Worm (Caenorhabditis elegans) whole organism, mixed stage, embryonic: ENCODE measurements around the gene T23F2.4.

Experiments
- M03D4.4 ChIP-seq: sonication (generic microtip); optimal IDR thresholded peaks from 2 replicates; lab custom pipeline; 2017; ENCODE audit warnings: mild to moderate bottlenecking, missing genetic modification characterization, missing compliant biosample characterization
- bed-3 ChIP-seq: fragments of 200-800 bp; sonication (Bioruptor generic); optimal IDR thresholded peaks from 3 replicates; lab custom pipeline; 2018; ENCODE audit warnings: mild to moderate bottlenecking, missing genetic modification characterization, moderate library complexity, missing compliant biosample characterization
- blmp-1 ChIP-seq: fragments of 150-350 bp; optimal IDR thresholded peaks from 2 replicates; lab custom pipeline; 2014; ENCODE audit warnings: missing biosample characterization, missing genetic modification characterization
- ceh-39 ChIP-seq: fragments of 150-350 bp; optimal IDR thresholded peaks from 2 replicates; lab custom pipeline; 2014; ENCODE audit warnings: missing biosample characterization, missing genetic modification characterization
- ceh-83 ChIP-seq: fragments of 200-800 bp; sonication (Bioruptor generic); optimal IDR thresholded peaks from 2 replicates; lab custom pipeline; 2018; ENCODE audit warnings: mild to moderate bottlenecking, missing genetic modification characterization, missing compliant biosample characterization
- ces-1 ChIP-seq: fragments of 150-350 bp; optimal IDR thresholded peaks from 2 replicates; lab custom pipeline; 2014; ENCODE audit warnings: missing biosample characterization, missing genetic modification reagents, missing genetic modification characterization
- cnd-1 ChIP-seq: fragments of 200-800 bp; sonication (Bioruptor generic); optimal IDR thresholded peaks from 2 replicates; lab custom pipeline; 2018; ENCODE audit warnings: mild to moderate bottlenecking, missing genetic modification characterization, missing compliant biosample characterization
- drap-1 ChIP-seq: fragments of 200-800 bp; sonication (Bioruptor generic); optimal IDR thresholded peaks from 3 replicates; lab custom pipeline; 2018; ENCODE audit warnings: mild to moderate bottlenecking, missing genetic modification characterization, missing compliant biosample characterization
- elt-1 ChIP-seq: sonication (generic microtip); optimal IDR thresholded peaks from 2 replicates; lab custom pipeline; 2017; ENCODE audit warnings: missing genetic modification characterization, mild to moderate bottlenecking, missing compliant biosample characterization, antibody characterized with exemption, moderate library complexity, borderline replicate concordance; ENCODE audit not compliant: insufficient read depth
- elt-3 ChIP-seq: fragments of 150-350 bp; optimal IDR thresholded peaks from 2 replicates; lab custom pipeline; 2014; ENCODE audit warnings: missing biosample characterization, missing genetic modification characterization
- flh-1 ChIP-seq: fragments of 200-800 bp; sonication (Bioruptor generic); optimal IDR thresholded peaks from 2 replicates; lab custom pipeline; 2018; ENCODE audit warnings: mild to moderate bottlenecking, missing genetic modification characterization, moderate library complexity, missing compliant biosample characterization
- ham-2 ChIP-seq: fragments of 200-800 bp; sonication (Bioruptor generic); optimal IDR thresholded peaks from 2 replicates; lab custom pipeline; 2018; ENCODE audit warnings: mild to moderate bottlenecking, missing genetic modification characterization, missing compliant biosample characterization
- lin-32 ChIP-seq: fragments of 200-800 bp; sonication (Bioruptor generic); optimal IDR thresholded peaks from 2 replicates; lab custom pipeline; 2018; ENCODE audit warnings: mild to moderate bottlenecking, missing genetic modification characterization, missing compliant biosample characterization
- mep-1 ChIP-seq: fragments of 150-350 bp; optimal IDR thresholded peaks from 2 replicates; lab custom pipeline; 2017; ENCODE audit warnings: missing biosample characterization, missing genetic modification reagents, missing genetic modification characterization, inconsistent platforms
- mls-2 ChIP-seq: sonication (generic microtip); optimal IDR thresholded peaks from 2 replicates; lab custom pipeline; 2016; ENCODE audit warnings: mild to moderate bottlenecking, missing genetic modification characterization, moderate library complexity, missing compliant biosample characterization
- nhr-12 ChIP-seq: fragments of 150-350 bp; optimal IDR thresholded peaks from 2 replicates; lab custom pipeline; 2014; ENCODE audit warnings: missing biosample characterization, missing genetic modification characterization
- nhr-2 ChIP-seq: fragments of 150-350 bp; optimal IDR thresholded peaks from 2 replicates; lab custom pipeline; 2014; ENCODE audit warnings: missing biosample characterization, missing genetic modification characterization
- nhr-237 ChIP-seq: fragments of 150-350 bp; optimal IDR thresholded peaks from 2 replicates; lab custom pipeline; 2014; ENCODE audit warnings: missing biosample characterization, missing genetic modification characterization
- nhr-28 ChIP-seq: fragments of 150-350 bp; optimal IDR thresholded peaks from 2 replicates; lab custom pipeline; 2014; ENCODE audit warnings: missing biosample characterization, missing genetic modification characterization
- nhr-76 ChIP-seq: sonication (generic microtip); optimal IDR thresholded peaks from 2 replicates; lab custom pipeline; 2017; ENCODE audit warnings: missing biosample characterization, missing genetic modification characterization
- pha-4 ChIP-seq: fragments of 150-350 bp; optimal IDR thresholded peaks from 2 replicates; lab custom pipeline; 2018; ENCODE audit warnings: missing biosample characterization, missing genetic modification reagents, missing genetic modification characterization
- sem-2 ChIP-seq: fragments of 200-800 bp; sonication (Bioruptor generic); optimal IDR thresholded peaks from 2 replicates; lab custom pipeline; 2018; ENCODE audit warnings: mild to moderate bottlenecking, missing genetic modification characterization, missing compliant biosample characterization
- sptf-1 ChIP-seq: sonication (generic microtip); optimal IDR thresholded peaks from 2 replicates; lab custom pipeline; 2017; ENCODE audit warnings: mild to moderate bottlenecking, missing genetic modification characterization, moderate library complexity, missing compliant biosample characterization
- unc-120 ChIP-seq: sonication (generic microtip); optimal IDR thresholded peaks from 2 replicates; lab custom pipeline; 2017; ENCODE audit warnings: missing genetic modification characterization, missing compliant biosample characterization; ENCODE audit not compliant: poor library complexity, severe bottlenecking
- unc-39 ChIP-seq: fragments of 150-350 bp; optimal IDR thresholded peaks from 2 replicates; lab custom pipeline; 2014; ENCODE audit warnings: missing biosample characterization, missing genetic modification characterization
- unc-62 ChIP-seq: fragments of 150-350 bp; optimal IDR thresholded peaks from 2 replicates; lab custom pipeline; 2014; ENCODE audit warnings: missing biosample characterization, missing genetic modification reagents, missing genetic modification characterization
- ztf-11 ChIP-seq: fragments of 150-350 bp; optimal IDR thresholded peaks from 2 replicates; lab custom pipeline; 2014; ENCODE audit warnings: missing biosample characterization, missing genetic modification characterization

Gene T23F2.4

ce11 chrX:5489538-5489937 is 25.3 kb downstream of the T23F2.4 start, which contains the start of gene F55D1.1:
Gene F55D1.1 (plus strand): TSS chrX:5489838.
- TF ChIP-seq nhr-28 (tag; lab: Kevin White, UChicago): no peak
- TF ChIP-seq mep-1 (tag; lab: Kevin White, UChicago): no peak
- TF ChIP-seq unc-120 (tag; lab: Kevin White, UChicago): no peak
- TF ChIP-seq unc-62 (GFP tag; lab: Kevin White, UChicago): no peak
- TF ChIP-seq, all 35 proteins: peak for 0

- TF ChIP-seq ham-2 (GFP tag; lab: Kevin White, UChicago) (no peak), blmp-1 (peak; percentile 60), elt-1 (tag; lab: Kevin White, UChicago) (peak; percentile 31)
Measured at ce11 chrX:5488867-5489266, 26.0 kb downstream of the T23F2.4 start.

DNA sequence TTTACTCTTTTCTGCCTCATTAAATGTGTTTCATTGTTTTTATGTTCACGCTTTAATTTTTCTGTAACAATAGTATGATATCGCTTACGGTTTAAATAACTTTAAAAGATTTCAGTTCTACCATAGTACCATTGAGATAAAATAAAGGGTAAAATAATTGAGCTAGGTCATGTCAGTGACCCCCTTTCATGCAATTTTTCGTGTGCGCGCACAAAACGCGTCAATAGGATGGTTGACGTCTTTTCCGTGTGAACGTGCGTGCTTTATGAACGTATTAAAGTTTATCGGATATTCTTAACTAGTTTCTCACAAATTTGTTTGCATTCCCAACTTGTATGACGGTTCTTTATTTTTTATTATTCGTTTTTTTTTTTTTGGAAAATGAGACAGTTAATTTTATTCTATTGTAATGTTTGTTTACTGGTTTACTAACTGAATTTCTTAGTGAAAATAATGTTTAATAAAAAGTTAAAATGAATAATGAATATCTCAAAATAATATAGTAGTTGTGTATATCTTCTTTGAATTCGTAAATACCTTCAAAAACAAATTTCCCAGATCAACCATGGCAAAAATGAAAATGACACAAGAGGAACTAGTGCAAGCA is 28.9 kb downstream of the T23F2.4 start, which contains the start of gene C25F6.1:
TSS of gene C25F6.1 (plus strand) at position 557 of the 607 bp plus-strand sequence.
- no peak for TF ChIP-seq flh-1
- TF ChIP-seq nhr-237 (tag; lab: Kevin White, UChicago): no peak
- TF ChIP-seq ceh-39 (tag; lab: Kevin White, UChicago): no peak
- TF ChIP-seq sptf-1: no peak
- no peak for TF ChIP-seq drap-1 (GFP tag; lab: Kevin White, UChicago)
- no peak for TF ChIP-seq bed-3 (GFP tag; lab: Kevin White, UChicago)
- no peak for TF ChIP-seq cnd-1 (tag; lab: Kevin White, UChicago)
- peak; percentile 21 for TF ChIP-seq ces-1 (GFP tag; lab: Kevin White, UChicago)

- TF ChIP-seq unc-39 (tag; lab: Kevin White, UChicago) (no peak), ceh-83 (GFP tag; lab: Kevin White, UChicago) (peak; percentile 54)
Measured at ce11 chrX:5485284-5485927, 29.5 kb downstream of the T23F2.4 start.

ce11 chrX:5479876-5480580 is 34.9 kb downstream of the T23F2.4 start:
- TF ChIP-seq mep-1 (tag; lab: Kevin White, UChicago) (peak; percentile 11), mls-2 (tag; lab: Kevin White, UChicago) (peak; percentile 33), ham-2 (GFP tag; lab: Kevin White, UChicago) (peak; percentile 1), ceh-83 (GFP tag; lab: Kevin White, UChicago) (no peak), sem-2 (GFP tag; lab: Kevin White, UChicago) (no peak), nhr-12 (tag; lab: Kevin White, UChicago) (no peak), M03D4.4 (tag; lab: Kevin White, UChicago) (no peak), bed-3 (GFP tag; lab: Kevin White, UChicago) (no peak), ceh-39 (tag; lab: Kevin White, UChicago) (no peak), elt-3 (tag; lab: Kevin White, UChicago) (no peak), ztf-11 (tag; lab: Kevin White, UChicago) (peak; percentile 3), lin-32 (GFP tag; lab: Kevin White, UChicago) (no peak), nhr-76 (no peak), unc-120 (tag; lab: Kevin White, UChicago) (no peak), elt-1 (tag; lab: Kevin White, UChicago) (no peak), drap-1 (GFP tag; lab: Kevin White, UChicago) (no peak), nhr-2 (tag; lab: Kevin White, UChicago) (peak; percentile 7), blmp-1 (peak; percentile 72), pha-4 (tag; lab: Kevin White, UChicago) (peak; percentile 29), flh-1 (no peak), cnd-1 (tag; lab: Kevin White, UChicago) (no peak), nhr-237 (tag; lab: Kevin White, UChicago) (peak; percentile 7)
